Fruit fly (Drosophila melanogaster) whole organism, pupa: ENCODE measurements around the gene CG43127.

Source experiments
- CG34367 ChIP-seq: fragments of 200-800 bp; sonication (Bioruptor generic); optimal IDR thresholded peaks from 2 replicates; lab custom pipeline; 2018; ENCODE audit warnings: missing biosample characterization, mild to moderate bottlenecking, missing genetic modification characterization
- CG4496 ChIP-seq: fragments of 200-800 bp; sonication (Bioruptor generic); IDR thresholded peaks from 3 replicates; pipeline ENCODE4 v1.3.6; 2022; ENCODE audit warnings: missing biosample characterization, missing genetic modification characterization
- Ets98B ChIP-seq: fragments of 200-800 bp; sonication (Bioruptor generic); IDR thresholded peaks from 2 replicates; pipeline ENCODE4 v1.3.6; 2022; ENCODE audit warnings: missing biosample characterization, missing genetic modification characterization
- Pif1A ChIP-seq: fragments of 200-800 bp; sonication (Bioruptor generic); optimal IDR thresholded peaks from 3 replicates; lab custom pipeline; 2016; ENCODE audit warnings: missing biosample characterization, missing genetic modification characterization
- rn ChIP-seq: fragments of 200-800 bp; sonication (Bioruptor generic); IDR thresholded peaks from 2 replicates; pipeline ENCODE4 v1.3.6; 2022; ENCODE audit warnings: missing biosample characterization, missing genetic modification characterization

dm6 chr3L:10657311-10657710 is 31.9 kb upstream of the CG43127 start:
- 0 out of 3 replicates have a peak, but pooled peaks have one; percentile 7 for TF ChIP-seq CG4496 (GFP tag; lab: Robert Waterston, UW)
- no peak for TF ChIP-seq rn (GFP tag; lab: Robert Waterston, UW)
- no peak for TF ChIP-seq Pif1A (GFP tag; lab: Kevin White, UChicago)
- peak; percentile 5; the same call in 1 of the 2 replicates for TF ChIP-seq Ets98B (GFP tag; lab: Robert Waterston, UW)
- no peak for TF ChIP-seq CG34367 (tag; lab: Kevin White, UChicago)
